Fruit fly (Drosophila melanogaster) Kc167 (cell line): ENCODE results near the gene Acsf3.

Experiments
- h ChIP-seq: fragments of >200 bp; optimal IDR thresholded peaks from 3 replicates; lab custom pipeline; 2018; ENCODE audit warnings: missing external identifiers
- insv ChIP-seq: fragments of >200 bp; optimal IDR thresholded peaks from 3 replicates; lab custom pipeline; 2018; ENCODE audit warnings: missing external identifiers
- psq ChIP-seq: fragments of >200 bp; optimal IDR thresholded peaks from 2 replicates; lab custom pipeline; 2017; ENCODE audit warnings: missing external identifiers

DNA sequence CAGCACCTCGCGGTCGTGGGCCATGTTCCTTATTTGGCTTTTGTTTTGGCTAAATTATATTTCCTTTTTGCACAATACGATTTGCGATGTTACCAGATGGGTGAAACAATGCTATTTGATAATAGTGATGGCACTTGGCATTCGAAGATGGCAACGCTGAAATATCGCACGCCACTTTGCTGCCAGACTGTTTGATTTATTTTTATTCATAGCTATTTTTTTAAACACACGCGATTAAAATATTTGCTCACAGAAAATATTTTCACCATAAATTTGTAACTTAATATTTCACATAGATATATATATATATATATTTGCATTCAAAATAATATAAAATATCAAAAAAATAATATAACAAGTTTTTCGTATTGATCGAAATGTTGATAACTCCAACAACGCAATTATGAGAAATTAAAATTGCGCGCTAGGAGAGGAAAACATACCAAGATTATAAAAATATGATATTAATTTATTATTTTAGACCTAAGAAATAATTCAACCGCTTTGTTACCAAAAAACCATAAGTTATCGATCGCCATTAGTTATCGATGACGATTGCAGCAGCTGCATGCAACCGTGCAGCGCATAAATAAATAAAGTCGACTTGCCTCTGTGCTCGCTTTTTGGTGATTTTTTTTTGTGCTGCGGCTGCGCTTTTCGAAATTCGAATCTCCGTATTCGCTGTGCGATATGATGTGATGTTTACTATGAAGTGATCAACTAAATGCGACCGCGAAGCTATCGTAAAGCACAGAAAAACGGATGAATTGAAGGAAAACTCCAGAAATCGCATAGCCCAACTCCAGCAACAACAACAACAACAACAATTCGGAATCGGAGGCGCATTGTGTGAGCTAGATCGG is 5.0 kb upstream of the Acsf3 start, which contains the start of the genes Atg5 and Dok:
- TF ChIP-seq insv (lab: Kevin White, UChicago) (no peak), h (no peak), psq (lab: Kevin White, UChicago) (no peak)
